Fruit fly (Drosophila melanogaster): ENCODE data around the gene CG8036.

Gene CG8036

dm6 chr3R:8645580-8646220 is 22.0 kb upstream of the CG8036 start, which contains the start of gene Cyp313b1 (continued):
- TF ChIP-seq en (GFP tag; optimal IDR thresholded peaks at IDR 0.05) = no peak
- no peak for TF ChIP-seq CG9797 (GFP tag; optimal IDR thresholded peaks at IDR 0.05)
- TF ChIP-seq cato (GFP tag; optimal IDR thresholded peaks at IDR 0.05; ENCODE audit: borderline replicate concordance) = no peak
- TF ChIP-seq CG14965 (GFP tag; optimal IDR thresholded peaks at IDR 0.05; ENCODE audit: borderline replicate concordance) = no peak
- TF ChIP-seq TFAM (GFP tag; optimal IDR thresholded peaks at IDR 0.05) = no peak
- TF ChIP-seq insv (GFP tag; optimal IDR thresholded peaks at IDR 0.05) = no peak
- TF ChIP-seq lov (optimal IDR thresholded peaks at IDR 0.05) = no peak
- no peak for TF ChIP-seq lov (GFP tag; IDR thresholded peaks at IDR 0.05)
- no peak for TF ChIP-seq CG14050 (GFP tag; IDR thresholded peaks at IDR 0.05)
- TF ChIP-seq CG3281 (GFP tag; optimal IDR thresholded peaks at IDR 0.05) = no peak
- no peak for TF ChIP-seq knrl (GFP tag; IDR thresholded peaks at IDR 0.05; ENCODE audit: partially characterized antibody)
- no peak for TF ChIP-seq Xbp1 (GFP tag; optimal IDR thresholded peaks at IDR 0.05)
- no peak for TF ChIP-seq tio (GFP tag; optimal IDR thresholded peaks at IDR 0.05)
- no peak for TF ChIP-seq onecut (GFP tag; IDR thresholded peaks at IDR 0.05)

- TF ChIP-seq trh (GFP tag; optimal IDR thresholded peaks at IDR 0.05) (peak; percentile 98), CG2199 (GFP tag; IDR thresholded peaks at IDR 0.05) (peak; percentile 99), kay (GFP tag; optimal IDR thresholded peaks at IDR 0.05) (peak; percentile 98), Poxn (GFP tag; IDR thresholded peaks at IDR 0.05) (peak; percentile 97), fd102C (GFP tag; optimal IDR thresholded peaks at IDR 0.05) (peak; percentile 95), CG1603 (tag; optimal IDR thresholded peaks at IDR 0.05) (peak; percentile 93), CG14050 (GFP tag; IDR thresholded peaks at IDR 0.05) (peak; percentile 99), tna (GFP tag; IDR thresholded peaks at IDR 0.05; ENCODE audit: partially characterized antibody) (peak; percentile 83), sug (tag; optimal IDR thresholded peaks at IDR 0.05) (peak; percentile 98), CG18011 (GFP tag; optimal IDR thresholded peaks at IDR 0.05) (peak; percentile 92), MESR4 (GFP tag; optimal IDR thresholded peaks at IDR 0.05) (peak; percentile 84), CG4730 (GFP tag; IDR thresholded peaks at IDR 0.05) (peak; percentile 99), lab (GFP tag; optimal IDR thresholded peaks at IDR 0.05) (peak; percentile 99), CG30431 (GFP tag; optimal IDR thresholded peaks at IDR 0.05) (peak; percentile 99), CG10274 (GFP tag; optimal IDR thresholded peaks at IDR 0.05) (peak; percentile 92), ato (GFP tag; IDR thresholded peaks at IDR 0.05; ENCODE audit: partially characterized antibody) (peak; percentile 70), scrt (GFP tag; optimal IDR thresholded peaks at IDR 0.05) (peak; percentile 95), Sry-β (GFP tag; optimal IDR thresholded peaks at IDR 0.05) (peak; percentile 75), tx (GFP tag; optimal IDR thresholded peaks at IDR 0.05) (peak; percentile 99), lmd (GFP tag; IDR thresholded peaks at IDR 0.05) (peak; percentile 99), CG10959 (GFP tag; IDR thresholded peaks at IDR 0.05) (peak; percentile 99), CG15269 (tag; optimal IDR thresholded peaks at IDR 0.05) (peak; percentile 99), CG4424 (GFP tag; optimal IDR thresholded peaks at IDR 0.05) (peak; percentile 99), HLH54F (GFP tag; optimal IDR thresholded peaks at IDR 0.05) (peak; percentile 99), ham (GFP tag; IDR thresholded peaks at IDR 0.05) (peak; percentile 97), slou (GFP tag; optimal IDR thresholded peaks at IDR 0.05) (peak; percentile 98), CG18476 (GFP tag; optimal IDR thresholded peaks at IDR 0.05) (peak; percentile 99), Atf3 (GFP tag; optimal IDR thresholded peaks at IDR 0.05) (peak; percentile 99), CG12236 (GFP tag; optimal IDR thresholded peaks at IDR 0.05) (peak; percentile 98), CG9727 (GFP tag; optimal IDR thresholded peaks at IDR 0.05) (peak; percentile 99), CG7556 (GFP tag; optimal IDR thresholded peaks at IDR 0.05) (peak; percentile 98), ash1 (GFP tag; optimal IDR thresholded peaks at IDR 0.05) (peak; percentile 89), CG3065 (GFP tag; optimal IDR thresholded peaks at IDR 0.05) (peak; percentile 98), ken (GFP tag; IDR thresholded peaks at IDR 0.05) (peak; percentile 99), tll (GFP tag; optimal IDR thresholded peaks at IDR 0.05) (peak; percentile 71 to 88), CG6683 (GFP tag; optimal IDR thresholded peaks at IDR 0.05) (peak; percentile 96)
These were observed 16.9 kb upstream of the CG8036 start, which contains the start of the genes Mkk4 and SLIRP2 for dm6 chr3R:8650741-8651140. Gene Mkk4 (minus strand): TSS chr3R:8650796. Gene SLIRP2 (plus strand): TSS chr3R:8651084.

All from whole organism, embryonic.